Fruit fly (Drosophila melanogaster) whole organism, adult: ENCODE data around the gene CG17186.

Experiments used
- CG11617 ChIP-seq: fragments of 200-800 bp; sonication (Bioruptor generic); optimal IDR thresholded peaks from 2 replicates; lab custom pipeline; 2017; ENCODE audit warnings: mild to moderate bottlenecking, missing biosample characterization, missing genetic modification reagents, missing genetic modification characterization
- CG12768 ChIP-seq: fragments of 200-800 bp; sonication (Bioruptor generic); optimal IDR thresholded peaks from 2 replicates; lab custom pipeline; 2017; ENCODE audit warnings: missing biosample characterization, missing genetic modification characterization, mild to moderate bottlenecking, moderate library complexity, missing genetic modification reagents
- CG14711 ChIP-seq: fragments of 200-800 bp; sonication (Bioruptor generic); optimal IDR thresholded peaks from 2 replicates; lab custom pipeline; 2018; ENCODE audit warnings: missing biosample characterization, mild to moderate bottlenecking, missing genetic modification characterization, moderate library complexity
- CG1620 ChIP-seq: fragments of 200-800 bp; sonication (Bioruptor generic); optimal IDR thresholded peaks from 2 replicates; lab custom pipeline; 2016; ENCODE audit warnings: missing biosample characterization, missing genetic modification characterization
- CG33017 ChIP-seq: fragments of 200-800 bp; sonication (Bioruptor generic); optimal IDR thresholded peaks from 2 replicates; lab custom pipeline; 2018; ENCODE audit warnings: missing biosample characterization, mild to moderate bottlenecking, missing genetic modification characterization, moderate library complexity
- CG5204 ChIP-seq: fragments of 200-800 bp; sonication (Bioruptor generic); optimal IDR thresholded peaks from 2 replicates; lab custom pipeline; 2016; ENCODE audit warnings: missing biosample characterization, missing genetic modification characterization
- CG7045 ChIP-seq: fragments of 200-800 bp; sonication (Bioruptor generic); optimal IDR thresholded peaks from 2 replicates; lab custom pipeline; 2017; ENCODE audit warnings: missing biosample characterization, mild to moderate bottlenecking, missing genetic modification characterization
- CG7101 ChIP-seq: fragments of 200-800 bp; sonication (Bioruptor generic); optimal IDR thresholded peaks from 2 replicates; lab custom pipeline; 2018; ENCODE audit warnings: missing biosample characterization, mild to moderate bottlenecking, missing genetic modification characterization, moderate library complexity
- Clk ChIP-seq: fragments of 200-800 bp; sonication (Bioruptor generic); optimal IDR thresholded peaks from 2 replicates; lab custom pipeline; 2017; ENCODE audit warnings: missing biosample characterization, missing genetic modification characterization
- Crg-1 ChIP-seq: fragments of 200-800 bp; sonication (Bioruptor generic); optimal IDR thresholded peaks from 2 replicates; lab custom pipeline; 2016; ENCODE audit warnings: missing biosample characterization, missing genetic modification characterization
- Hr96 ChIP-seq: fragments of 200-800 bp; sonication (Bioruptor generic); optimal IDR thresholded peaks from 2 replicates; lab custom pipeline; 2016; ENCODE audit warnings: missing biosample characterization, missing genetic modification characterization
- Mnt ChIP-seq: fragments of 200-800 bp; sonication (Bioruptor generic); optimal IDR thresholded peaks from 2 replicates; lab custom pipeline; 2016; ENCODE audit warnings: missing biosample characterization, mild to moderate bottlenecking, missing genetic modification characterization
- bab1 ChIP-seq: fragments of 200-800 bp; sonication (Bioruptor generic); optimal IDR thresholded peaks from 3 replicates; lab custom pipeline; 2019; ENCODE audit warnings: missing biosample characterization, mild to moderate bottlenecking, missing genetic modification characterization, moderate library complexity
- cic ChIP-seq: fragments of 200-800 bp; sonication (Bioruptor generic); optimal IDR thresholded peaks from 2 replicates; lab custom pipeline; 2017; ENCODE audit warnings: missing biosample characterization, mild to moderate bottlenecking, missing genetic modification characterization, moderate library complexity
- cnc ChIP-seq, 2 experiments: fragments of >200 bp; optimal IDR thresholded peaks; 2 replicates each; lab custom pipeline; 2017
- kay ChIP-seq: fragments of 200-800 bp; sonication (Bioruptor generic); peaks from one replicate; lab custom pipeline; 2016; ENCODE audit warnings: missing biosample characterization, missing genetic modification characterization, borderline replicate concordance
- ovo ChIP-seq: fragments of 200-800 bp; sonication (Bioruptor generic); optimal IDR thresholded peaks from 2 replicates; lab custom pipeline; 2016; ENCODE audit warnings: missing biosample characterization, missing genetic modification characterization
- pad ChIP-seq: fragments of 200-800 bp; sonication (Bioruptor generic); optimal IDR thresholded peaks from 3 replicates; lab custom pipeline; 2017; ENCODE audit warnings: missing biosample characterization, missing genetic modification characterization, mild to moderate bottlenecking, moderate library complexity, missing genetic modification reagents
- tj ChIP-seq: fragments of 200-800 bp; sonication (Bioruptor generic); optimal IDR thresholded peaks from 3 replicates; lab custom pipeline; 2017; ENCODE audit warnings: missing biosample characterization, mild to moderate bottlenecking, missing genetic modification characterization, moderate library complexity
- toe ChIP-seq: fragments of 200-800 bp; sonication (Bioruptor generic); optimal IDR thresholded peaks from 2 replicates; lab custom pipeline; 2016; ENCODE audit warnings: missing biosample characterization, missing genetic modification characterization

CG17186 gene

dm6 chr3R:19904865-19905373 is 27.6 kb upstream of the CG17186 start, which contains the start of the genes Surf6 and RhoGAP92B:
TSS of gene Surf6 (minus strand) at chr3R:19904868.
TSS of gene RhoGAP92B (plus strand) at chr3R:19905164.
- no peak for TF ChIP-seq cnc (optimal IDR thresholded peaks at IDR 0.05; lab: Kevin White, UChicago)
- TF ChIP-seq CG12768 (GFP tag; lab: Kevin White, UChicago): peak; percentile 77
- peak; percentile 78 for TF ChIP-seq CG11617 (GFP tag; lab: Kevin White, UChicago)
- TF ChIP-seq kay (GFP tag; lab: Kevin White, UChicago): peak; percentile 94
- no peak for TF ChIP-seq CG5204
- peak; percentile 63 for TF ChIP-seq CG7101 (tag; lab: Kevin White, UChicago)
- peak; percentile 61 for TF ChIP-seq CG7045
- TF ChIP-seq tj (GFP tag; lab: Kevin White, UChicago): peak; percentile 72
- peak; percentile 80 for TF ChIP-seq cic
- TF ChIP-seq ovo (GFP tag; lab: Kevin White, UChicago): peak; percentile 43
- no peak for TF ChIP-seq Hr96 (GFP tag; lab: Kevin White, UChicago)
- peak; percentile 98 for TF ChIP-seq Mnt
- TF ChIP-seq Clk (GFP tag; lab: Kevin White, UChicago): peak; percentile 36
- TF ChIP-seq CG33017: peak; percentile 38
- peak; percentile 74 for TF ChIP-seq CG14711 (tag; lab: Kevin White, UChicago)
- TF ChIP-seq Crg-1 (GFP tag; lab: Kevin White, UChicago): peak; percentile 46
- TF ChIP-seq bab1 (GFP tag; lab: Kevin White, UChicago): peak; percentile 92
- peak; percentile 51 for TF ChIP-seq CG1620 (GFP tag; lab: Kevin White, UChicago)
- peak; percentile 58 for TF ChIP-seq pad (GFP tag; lab: Kevin White, UChicago)
- no peak for TF ChIP-seq toe (GFP tag; lab: Kevin White, UChicago)

dm6 chr3R:19902926-19903739 is 25.8 kb upstream of the CG17186 start, which contains the start of gene ClpX:
TSS of gene ClpX (minus strand) at chr3R:19903689.
- TF ChIP-seq Mnt: peak; percentile 82
- TF ChIP-seq CG33017: no peak
- TF ChIP-seq cnc (optimal IDR thresholded peaks at IDR 0.05; lab: Kevin White, UChicago): no peak
- peak; percentile 64 for TF ChIP-seq tj (GFP tag; lab: Kevin White, UChicago)
- no peak for TF ChIP-seq Clk (GFP tag; lab: Kevin White, UChicago)
- no peak for TF ChIP-seq toe (GFP tag; lab: Kevin White, UChicago)
- no peak for TF ChIP-seq kay (GFP tag; lab: Kevin White, UChicago)
- TF ChIP-seq Hr96 (GFP tag; lab: Kevin White, UChicago): no peak
- peak; percentile 29 for TF ChIP-seq pad (GFP tag; lab: Kevin White, UChicago)
- no peak for TF ChIP-seq CG12768 (GFP tag; lab: Kevin White, UChicago)
- TF ChIP-seq CG5204: no peak
- no peak for TF ChIP-seq Crg-1 (GFP tag; lab: Kevin White, UChicago)
- TF ChIP-seq CG11617 (GFP tag; lab: Kevin White, UChicago): peak; percentile 12
- no peak for TF ChIP-seq CG7045
- TF ChIP-seq ovo (GFP tag; lab: Kevin White, UChicago): no peak
- TF ChIP-seq CG7101 (tag; lab: Kevin White, UChicago): no peak
- TF ChIP-seq CG1620 (GFP tag; lab: Kevin White, UChicago): no peak
- peak; percentile 37 for TF ChIP-seq cic
- TF ChIP-seq bab1 (GFP tag; lab: Kevin White, UChicago): peak; percentile 68
- no peak for TF ChIP-seq CG14711 (tag; lab: Kevin White, UChicago)

dm6 chr3R:19902328-19902727 is 25.0 kb upstream of the CG17186 start:
- TF ChIP-seq Hr96 (GFP tag; lab: Kevin White, UChicago): no peak

dm6 chr3R:19901742-19902141 is 24.4 kb upstream of the CG17186 start:
- TF ChIP-seq CG5204: no peak
- TF ChIP-seq CG1620 (GFP tag; lab: Kevin White, UChicago): no peak
- no peak for TF ChIP-seq Mnt
- TF ChIP-seq ovo (GFP tag; lab: Kevin White, UChicago): no peak
- no peak for TF ChIP-seq CG7101 (tag; lab: Kevin White, UChicago)
- no peak for TF ChIP-seq Hr96 (GFP tag; lab: Kevin White, UChicago)
- no peak for TF ChIP-seq CG7045

- TF ChIP-seq Crg-1 (GFP tag; lab: Kevin White, UChicago) (no peak), CG14711 (tag; lab: Kevin White, UChicago) (no peak), CG7045 (no peak), ovo (GFP tag; lab: Kevin White, UChicago) (no peak), CG33017 (no peak), CG7101 (tag; lab: Kevin White, UChicago) (no peak), cnc (optimal IDR thresholded peaks at IDR 0.05; lab: Kevin White, UChicago) (no peak), kay (GFP tag; lab: Kevin White, UChicago) (no peak), cic (no peak), CG5204 (no peak), pad (GFP tag; lab: Kevin White, UChicago) (no peak), CG11617 (GFP tag; lab: Kevin White, UChicago) (no peak), Clk (GFP tag; lab: Kevin White, UChicago) (no peak), CG1620 (GFP tag; lab: Kevin White, UChicago) (no peak), tj (GFP tag; lab: Kevin White, UChicago) (no peak), bab1 (GFP tag; lab: Kevin White, UChicago) (no peak), Mnt (no peak), Hr96 (GFP tag; lab: Kevin White, UChicago) (no peak), toe (GFP tag; lab: Kevin White, UChicago) (no peak)
Measured at dm6 chr3R:19895305-19895704, 18.0 kb upstream of the CG17186 start.
